Worm (Caenorhabditis elegans) whole organism, mixed stage, embryonic: ENCODE data around the gene ZK896.1.

Source experiments
- ces-1 ChIP-seq: fragments of 150-350 bp; optimal IDR thresholded peaks from 2 replicates; lab custom pipeline; 2014; ENCODE audit warnings: missing biosample characterization, missing genetic modification reagents, missing genetic modification characterization
- elt-1 ChIP-seq: sonication (generic microtip); optimal IDR thresholded peaks from 2 replicates; lab custom pipeline; 2017; ENCODE audit warnings: missing genetic modification characterization, mild to moderate bottlenecking, missing compliant biosample characterization, antibody characterized with exemption, moderate library complexity, borderline replicate concordance; ENCODE audit not compliant: insufficient read depth
- lin-13 ChIP-seq: fragments of 150-350 bp; optimal IDR thresholded peaks from 2 replicates; lab custom pipeline; 2014; ENCODE audit warnings: missing biosample characterization, missing genetic modification characterization
- lsy-2 ChIP-seq: fragments of 150-350 bp; optimal IDR thresholded peaks from 2 replicates; lab custom pipeline; 2014; ENCODE audit warnings: missing biosample characterization, missing genetic modification characterization
- nhr-237 ChIP-seq: fragments of 150-350 bp; optimal IDR thresholded peaks from 2 replicates; lab custom pipeline; 2014; ENCODE audit warnings: missing biosample characterization, missing genetic modification characterization
- nhr-76 ChIP-seq: sonication (generic microtip); optimal IDR thresholded peaks from 2 replicates; lab custom pipeline; 2017; ENCODE audit warnings: missing biosample characterization, missing genetic modification characterization
- snpc-4 ChIP-seq: fragments of 150-350 bp; optimal IDR thresholded peaks from 2 replicates; lab custom pipeline; 2014; ENCODE audit warnings: missing biosample characterization, missing genetic modification characterization
- sptf-1 ChIP-seq: sonication (generic microtip); optimal IDR thresholded peaks from 2 replicates; lab custom pipeline; 2017; ENCODE audit warnings: mild to moderate bottlenecking, missing genetic modification characterization, moderate library complexity, missing compliant biosample characterization
- ztf-11 ChIP-seq: fragments of 150-350 bp; optimal IDR thresholded peaks from 2 replicates; lab custom pipeline; 2014; ENCODE audit warnings: missing biosample characterization, missing genetic modification characterization

ce11 chrIV:12902430-12903110 lies 27.4 kb upstream of the ZK896.1 start, which contains the start of gene K08D8.2:
- no peak for TF ChIP-seq ztf-11 (tag; lab: Kevin White, UChicago)
- no peak for TF ChIP-seq nhr-237 (tag; lab: Kevin White, UChicago)
- TF ChIP-seq ces-1 (GFP tag; lab: Kevin White, UChicago), result no peak
- no peak for TF ChIP-seq lsy-2 (tag; lab: Kevin White, UChicago)
- no peak for TF ChIP-seq lin-13
- no peak for TF ChIP-seq elt-1 (tag; lab: Kevin White, UChicago)
- no peak for TF ChIP-seq nhr-76 (tag; lab: Kevin White, UChicago)
- TF ChIP-seq snpc-4 (tag; lab: Kevin White, UChicago), result no peak
- TF ChIP-seq sptf-1 (tag; lab: Kevin White, UChicago), result no peak
